Fruit fly (Drosophila melanogaster) whole organism, embryonic: Measurements from ENCODE around the gene CG5390.

Source experiments
- Antp ChIP-seq: fragments of 200-800 bp; sonication (Bioruptor generic); optimal IDR thresholded peaks from 3 replicates; lab custom pipeline; 2016; ENCODE audit warnings: missing biosample characterization, missing genetic modification characterization
- CG10565 ChIP-seq: fragments of 200-800 bp; sonication (Bioruptor generic); optimal IDR thresholded peaks from 3 replicates; lab custom pipeline; 2016; ENCODE audit warnings: missing biosample characterization, mild to moderate bottlenecking, missing genetic modification characterization
- CG11723 ChIP-seq: fragments of 200-800 bp; sonication (Bioruptor generic); optimal IDR thresholded peaks from 2 replicates; lab custom pipeline; 2017; ENCODE audit warnings: missing biosample characterization, mild to moderate bottlenecking, missing genetic modification characterization
- CG12744 ChIP-seq: fragments of 200-800 bp; sonication (Bioruptor generic); optimal IDR thresholded peaks from 2 replicates; lab custom pipeline; 2016; ENCODE audit warnings: missing biosample characterization, missing genetic modification characterization
- CG12769 ChIP-seq: fragments of 200-800 bp; sonication (Bioruptor generic); optimal IDR thresholded peaks from 2 replicates; lab custom pipeline; 2019; ENCODE audit warnings: missing biosample characterization, mild to moderate bottlenecking, missing genetic modification characterization, moderate library complexity
- CG13424 ChIP-seq: fragments of 200-800 bp; sonication (Bioruptor generic); optimal IDR thresholded peaks from 2 replicates; lab custom pipeline; 2019; ENCODE audit warnings: missing biosample characterization, mild to moderate bottlenecking, missing genetic modification characterization, moderate library complexity
- CG18262 ChIP-seq: fragments of 200-800 bp; optimal IDR thresholded peaks from 3 replicates; lab custom pipeline; 2019; ENCODE audit warnings: missing biosample characterization, mild to moderate bottlenecking, missing genetic modification characterization, moderate library complexity
- CG18619 ChIP-seq: fragments of 200-800 bp; sonication (Bioruptor generic); optimal IDR thresholded peaks from 3 replicates; lab custom pipeline; 2017; ENCODE audit warnings: missing biosample characterization, mild to moderate bottlenecking, missing genetic modification characterization
- CG2202 ChIP-seq: fragments of 200-800 bp; sonication (Bioruptor generic); optimal IDR thresholded peaks from 2 replicates; lab custom pipeline; 2018; ENCODE audit warnings: missing biosample characterization, mild to moderate bottlenecking, missing genetic modification characterization
- CG2678 ChIP-seq: fragments of 200-800 bp; sonication (Bioruptor generic); optimal IDR thresholded peaks from 3 replicates; lab custom pipeline; 2019; ENCODE audit warnings: missing biosample characterization, mild to moderate bottlenecking, missing genetic modification characterization, moderate library complexity
- CG30403 ChIP-seq: fragments of 200-800 bp; sonication (Bioruptor generic); optimal IDR thresholded peaks from 3 replicates; lab custom pipeline; 2016; ENCODE audit warnings: missing biosample characterization, missing genetic modification characterization
- CG3838 ChIP-seq: fragments of 200-800 bp; sonication (Bioruptor generic); optimal IDR thresholded peaks from 3 replicates; lab custom pipeline; 2016; ENCODE audit warnings: missing biosample characterization, missing genetic modification characterization
- CG4404 ChIP-seq: fragments of 200-800 bp; sonication (Bioruptor generic); IDR thresholded peaks from 2 replicates; pipeline ENCODE4 v1.3.6; 2022; ENCODE audit warnings: missing biosample characterization, missing genetic modification characterization
- CG8388 ChIP-seq: fragments of 200-800 bp; sonication (Bioruptor generic); optimal IDR thresholded peaks from 2 replicates; lab custom pipeline; 2019; ENCODE audit warnings: missing biosample characterization, mild to moderate bottlenecking, missing genetic modification characterization, moderate library complexity
- CoRest ChIP-seq: fragments of 200-800 bp; sonication (Bioruptor generic); optimal IDR thresholded peaks from 3 replicates; lab custom pipeline; 2018; ENCODE audit warnings: missing biosample characterization, mild to moderate bottlenecking, missing genetic modification characterization, moderate library complexity
- D19A ChIP-seq: fragments of 200-800 bp; optimal IDR thresholded peaks from 3 replicates; lab custom pipeline; 2019; ENCODE audit warnings: missing biosample characterization, mild to moderate bottlenecking, missing genetic modification characterization, moderate library complexity
- Dek ChIP-seq: fragments of 200-800 bp; sonication (Bioruptor generic); optimal IDR thresholded peaks from 3 replicates; lab custom pipeline; 2019; ENCODE audit warnings: missing biosample characterization, mild to moderate bottlenecking, missing genetic modification characterization, moderate library complexity
- Doc3 ChIP-seq: fragments of 200-800 bp; sonication (Bioruptor generic); IDR thresholded peaks from 3 replicates; pipeline ENCODE4 v1.3.6; 2022; ENCODE audit warnings: missing biosample characterization, missing genetic modification characterization; ENCODE audit not compliant: partially characterized antibody
- Ets65A ChIP-seq: fragments of 200-800 bp; sonication (Bioruptor generic); peaks from one replicate; lab custom pipeline; 2016; ENCODE audit warnings: missing biosample characterization, missing genetic modification characterization
- Fer2 ChIP-seq: fragments of 200-800 bp; sonication (Bioruptor generic); optimal IDR thresholded peaks from 2 replicates; lab custom pipeline; 2018; ENCODE audit warnings: missing biosample characterization, mild to moderate bottlenecking, missing genetic modification characterization, moderate library complexity
- Hand ChIP-seq: fragments of 200-800 bp; sonication (Bioruptor generic); optimal IDR thresholded peaks from 2 replicates; lab custom pipeline; 2017; ENCODE audit warnings: mild to moderate bottlenecking, missing biosample characterization, missing genetic modification reagents, missing genetic modification characterization
- Jarid2 ChIP-seq: fragments of 200-800 bp; sonication (Bioruptor generic); optimal IDR thresholded peaks from 3 replicates; lab custom pipeline; 2017; ENCODE audit warnings: mild to moderate bottlenecking, missing biosample characterization, missing genetic modification reagents, missing genetic modification characterization
- MBD-R2 ChIP-seq: fragments of 200-800 bp; sonication (Bioruptor generic); IDR thresholded peaks from 2 replicates; pipeline ENCODE4 v1.3.6; 2022; ENCODE audit warnings: missing biosample characterization, missing genetic modification characterization
- NFAT ChIP-seq: fragments of 200-800 bp; sonication (Bioruptor generic); IDR thresholded peaks from 2 replicates; pipeline ENCODE4 v1.3.6; 2022; ENCODE audit warnings: missing biosample characterization, missing genetic modification characterization
- Oli ChIP-seq: fragments of 200-800 bp; sonication (Bioruptor generic); optimal IDR thresholded peaks from 2 replicates; lab custom pipeline; 2018; ENCODE audit warnings: missing biosample characterization, mild to moderate bottlenecking, missing genetic modification characterization, moderate library complexity
- Ravus ChIP-seq: fragments of 200-800 bp; sonication (Bioruptor generic); IDR thresholded peaks from 2 replicates; pipeline ENCODE4 v1.3.6; 2022; ENCODE audit warnings: missing biosample characterization, missing genetic modification characterization
- Sry-δ ChIP-seq: fragments of 200-800 bp; sonication (Bioruptor generic); optimal IDR thresholded peaks from 2 replicates; lab custom pipeline; 2016; ENCODE audit warnings: missing biosample characterization, missing genetic modification characterization
- bcd ChIP-seq: fragments of 200-800 bp; sonication (Bioruptor generic); optimal IDR thresholded peaks from 2 replicates; lab custom pipeline; 2017; ENCODE audit warnings: missing biosample characterization, mild to moderate bottlenecking, missing genetic modification characterization
- bowl ChIP-seq: fragments of 200-800 bp; sonication (Bioruptor generic); IDR thresholded peaks from 2 replicates; pipeline ENCODE4 v1.3.6; 2022; ENCODE audit warnings: missing biosample characterization, missing genetic modification characterization
- bsh ChIP-seq, 2 experiments: fragments of 200-800 bp; sonication (Bioruptor generic); optimal IDR thresholded peaks; 2 replicates each; lab custom pipeline; 2017 to 2018; ENCODE audit warnings: mild to moderate bottlenecking in 2 of 2, missing biosample characterization in 2 of 2, missing genetic modification characterization in 2 of 2, moderate library complexity in 1 of 2
- cas ChIP-seq: fragments of 200-800 bp; sonication (Bioruptor generic); IDR thresholded peaks from 2 replicates; pipeline ENCODE4 v1.3.6; 2022; ENCODE audit warnings: missing biosample characterization, missing genetic modification characterization
- dpn ChIP-seq, 2 experiments: fragments of 200-800 bp; sonication (Bioruptor generic); optimal IDR thresholded peaks; 3 replicates each; lab custom pipeline; 2016; ENCODE audit warnings: missing biosample characterization in 2 of 2, missing genetic modification characterization in 2 of 2
- gcm ChIP-seq: fragments of 200-800 bp; sonication (Bioruptor generic); optimal IDR thresholded peaks from 2 replicates; lab custom pipeline; 2019; ENCODE audit warnings: missing biosample characterization, mild to moderate bottlenecking, missing genetic modification characterization, moderate library complexity
- gsb ChIP-seq: fragments of 200-800 bp; sonication (Bioruptor generic); IDR thresholded peaks from 2 replicates; pipeline ENCODE4 v1.3.6; 2022; ENCODE audit warnings: missing biosample characterization, missing genetic modification characterization
- her ChIP-seq: fragments of 200-800 bp; sonication (Bioruptor generic); optimal IDR thresholded peaks from 2 replicates; lab custom pipeline; 2016; ENCODE audit warnings: missing biosample characterization, missing genetic modification characterization
- ind ChIP-seq: fragments of 200-800 bp; sonication (Bioruptor generic); optimal IDR thresholded peaks from 3 replicates; lab custom pipeline; 2016; ENCODE audit warnings: missing biosample characterization, missing genetic modification characterization
- kay ChIP-seq: fragments of 200-800 bp; sonication (Bioruptor generic); optimal IDR thresholded peaks from 2 replicates; lab custom pipeline; 2016; ENCODE audit warnings: missing biosample characterization, missing genetic modification characterization
- lola ChIP-seq, 3 experiments: fragments of >200 bp in 2 of 3; fragments of 200-800 bp in 1 of 3; sonication (Bioruptor generic) in 1 of 3; optimal IDR thresholded peaks; 2 replicates each; lab custom pipeline; 2017 to 2019; ENCODE audit warnings: missing biosample characterization in 3 of 3, missing genetic modification characterization in 3 of 3, mild to moderate bottlenecking in 1 of 3, moderate library complexity in 1 of 3
- mam ChIP-seq: fragments of 200-800 bp; sonication (Bioruptor generic); optimal IDR thresholded peaks from 3 replicates; lab custom pipeline; 2016; ENCODE audit warnings: missing biosample characterization, missing genetic modification characterization
- nmo ChIP-seq: fragments of 200-800 bp; sonication (Bioruptor generic); optimal IDR thresholded peaks from 2 replicates; lab custom pipeline; 2018; ENCODE audit warnings: missing biosample characterization, mild to moderate bottlenecking, missing genetic modification characterization, moderate library complexity
- phol ChIP-seq: fragments of 200-800 bp; sonication (Bioruptor generic); optimal IDR thresholded peaks from 3 replicates; lab custom pipeline; 2018; ENCODE audit warnings: missing biosample characterization, mild to moderate bottlenecking, missing genetic modification characterization, moderate library complexity
- pnt ChIP-seq: fragments of 200-800 bp; sonication (Bioruptor generic); optimal IDR thresholded peaks from 3 replicates; lab custom pipeline; 2016; ENCODE audit warnings: missing biosample characterization, missing genetic modification characterization
- repo ChIP-seq: fragments of 200-800 bp; sonication (Bioruptor generic); optimal IDR thresholded peaks from 2 replicates; lab custom pipeline; 2016; ENCODE audit warnings: missing biosample characterization, missing genetic modification characterization
- row ChIP-seq: fragments of 200-800 bp; sonication (Bioruptor generic); IDR thresholded peaks from 3 replicates; pipeline ENCODE4 v1.3.6; 2022; ENCODE audit warnings: missing biosample characterization, missing genetic modification characterization
- run ChIP-seq: fragments of 200-800 bp; sonication (Bioruptor generic); optimal IDR thresholded peaks from 3 replicates; lab custom pipeline; 2018; ENCODE audit warnings: missing biosample characterization, mild to moderate bottlenecking, missing genetic modification characterization
- shn ChIP-seq: fragments of 200-800 bp; sonication (Bioruptor generic); optimal IDR thresholded peaks from 3 replicates; lab custom pipeline; 2016; ENCODE audit warnings: missing biosample characterization, missing genetic modification characterization
- sisA ChIP-seq: fragments of 200-800 bp; sonication (Bioruptor generic); IDR thresholded peaks from 2 replicates; pipeline ENCODE4 v1.3.6; 2022; ENCODE audit warnings: missing biosample characterization, missing genetic modification characterization
- sr ChIP-seq: fragments of 200-800 bp; sonication (Bioruptor generic); IDR thresholded peaks from 3 replicates; pipeline ENCODE4 v1.3.6; 2022; ENCODE audit warnings: missing biosample characterization, missing genetic modification characterization
- tna ChIP-seq: fragments of 200-800 bp; sonication (Bioruptor generic); IDR thresholded peaks from 2 replicates; pipeline ENCODE4 v1.3.6; 2022; ENCODE audit warnings: missing biosample characterization, missing genetic modification characterization; ENCODE audit not compliant: partially characterized antibody
- vfl ChIP-seq: fragments of 200-800 bp; sonication (Bioruptor generic); optimal IDR thresholded peaks from 2 replicates; lab custom pipeline; 2016; ENCODE audit warnings: missing biosample characterization, missing genetic modification characterization
- z ChIP-seq: fragments of 200-800 bp; sonication (Bioruptor generic); IDR thresholded peaks from 3 replicates; pipeline ENCODE4 v1.3.6; 2022; ENCODE audit warnings: missing biosample characterization, missing genetic modification characterization

The CG5390 gene

dm6 chr2L:10351130-10351529 lies 44.7 kb upstream of the CG5390 start (continued):
- no peak for TF ChIP-seq Ravus (GFP tag; lab: Robert Waterston, UW)
- TF ChIP-seq CG13424 (tag; lab: Kevin White, UChicago) = peak; percentile 30
- no peak for TF ChIP-seq run
- no peak for TF ChIP-seq CG12769 (tag; lab: Kevin White, UChicago)
- TF ChIP-seq D19A (tag; lab: Kevin White, UChicago) = peak; percentile 99
- peak; percentile 32 for TF ChIP-seq gcm (GFP tag; lab: Kevin White, UChicago)
- TF ChIP-seq Hand (GFP tag; lab: Kevin White, UChicago) = no peak
- peak; percentile 29 for TF ChIP-seq nmo
- no peak for TF ChIP-seq CoRest (tag; lab: Kevin White, UChicago)
- TF ChIP-seq Doc3 = no peak
- TF ChIP-seq cas = no peak
- peak; percentile 12 for TF ChIP-seq CG2202
- no peak for TF ChIP-seq kay (GFP tag; lab: Kevin White, UChicago)
- TF ChIP-seq ind (GFP tag; lab: Kevin White, UChicago) = no peak
- no peak for TF ChIP-seq z (GFP tag; lab: Robert Waterston, UW)
- no peak for TF ChIP-seq shn
- TF ChIP-seq vfl (GFP tag; lab: Kevin White, UChicago) = no peak
- TF ChIP-seq CG10565 (GFP tag; lab: Kevin White, UChicago) = no peak
- no peak for TF ChIP-seq tna (GFP tag; lab: Robert Waterston, UW)
- TF ChIP-seq CG3838 (GFP tag; lab: Kevin White, UChicago) = no peak
- no peak for TF ChIP-seq gsb (GFP tag; lab: Robert Waterston, UW)
- no peak for TF ChIP-seq MBD-R2
- no peak for TF ChIP-seq Jarid2 (GFP tag; lab: Kevin White, UChicago)
- no peak for TF ChIP-seq dpn (GFP tag; optimal IDR thresholded peaks at IDR 0.05; lab: Kevin White, UChicago)
- peak; percentile 15 for TF ChIP-seq Ets65A (GFP tag; lab: Kevin White, UChicago)
- TF ChIP-seq CG18262 (tag; lab: Kevin White, UChicago) = peak; percentile 63
- peak; percentile 29 for TF ChIP-seq CG8388
- TF ChIP-seq phol (tag; lab: Kevin White, UChicago) = peak; percentile 45
- no peak for TF ChIP-seq CG18619
- TF ChIP-seq bowl (GFP tag; lab: Robert Waterston, UW) = no peak
- TF ChIP-seq CG4404 (GFP tag; lab: Robert Waterston, UW) = no peak
- peak; percentile 2 for TF ChIP-seq pnt (GFP tag; lab: Kevin White, UChicago)
- TF ChIP-seq lola (GFP tag; optimal IDR thresholded peaks at IDR 0.05; lab: Kevin White, UChicago) = peak in 1 of 3 experiments; percentile 79
- TF ChIP-seq NFAT = no peak
- TF ChIP-seq bcd (GFP tag; lab: Kevin White, UChicago) = no peak
- peak; percentile 25 for TF ChIP-seq Oli
- TF ChIP-seq Dek = no peak
- TF ChIP-seq repo (GFP tag; lab: Kevin White, UChicago) = no peak
- TF ChIP-seq CG30403 = no peak
- TF ChIP-seq her (GFP tag; lab: Kevin White, UChicago) = no peak
- TF ChIP-seq Fer2 (tag; lab: Kevin White, UChicago) = no peak
- TF ChIP-seq row (GFP tag; lab: Robert Waterston, UW) = peak; percentile 55
- no peak for TF ChIP-seq Sry-δ (GFP tag; lab: Kevin White, UChicago)
- no peak for TF ChIP-seq CG2678 (tag; lab: Kevin White, UChicago)
- TF ChIP-seq CG12744 (GFP tag; lab: Kevin White, UChicago) = no peak
- no peak for TF ChIP-seq mam
- TF ChIP-seq sr (GFP tag; lab: Robert Waterston, UW) = no peak
- TF ChIP-seq Antp = no peak
- TF ChIP-seq CG11723 (GFP tag; lab: Kevin White, UChicago) = no peak
- TF ChIP-seq sisA (GFP tag; lab: Robert Waterston, UW) = no peak
- TF ChIP-seq bsh (GFP tag; optimal IDR thresholded peaks at IDR 0.05; lab: Kevin White, UChicago) = peak in 1 of 2 experiments; percentile 51
